Fruit fly (Drosophila melanogaster) whole organism, wandering third instar larva: ENCODE results near the gene CG6839.

ENCODE experiments used
- Hr83 ChIP-seq: fragments of 200-300 bp; sonication (Bioruptor generic); optimal IDR thresholded peaks from 2 replicates; lab custom pipeline; 2016; ENCODE audit warnings: missing biosample characterization, mild to moderate bottlenecking, missing genetic modification characterization, moderate library complexity; ENCODE audit not compliant: poor library complexity, severe bottlenecking
- Myc ChIP-seq: fragments of >200 bp; optimal IDR thresholded peaks from 2 replicates; lab custom pipeline; 2017
- N ChIP-seq: fragments of >200 bp; optimal IDR thresholded peaks from 2 replicates; lab custom pipeline; 2018; ENCODE audit warnings: missing biosample characterization, missing external identifiers, missing genetic modification characterization
- dmrt93B ChIP-seq: fragments of 200-800 bp; sonication (Bioruptor generic); optimal IDR thresholded peaks from 2 replicates; lab custom pipeline; 2018; ENCODE audit warnings: missing biosample characterization, mild to moderate bottlenecking, missing genetic modification characterization
- psq ChIP-seq: fragments of 200-800 bp; sonication (Bioruptor generic); optimal IDR thresholded peaks from 3 replicates; lab custom pipeline; 2017; ENCODE audit warnings: missing biosample characterization, mild to moderate bottlenecking, missing genetic modification characterization, moderate library complexity
- sage ChIP-seq: fragments of 200-800 bp; sonication (Bioruptor generic); optimal IDR thresholded peaks from 2 replicates; lab custom pipeline; 2016; ENCODE audit warnings: missing biosample characterization, mild to moderate bottlenecking, missing genetic modification characterization

dm6 chr3L:18917281-18917680 lies at the start of gene CG6839:
- TF ChIP-seq N, result no peak
- no peak for TF ChIP-seq sage (GFP tag; lab: Kevin White, UChicago)
- TF ChIP-seq psq (GFP tag; lab: Kevin White, UChicago), result no peak
- TF ChIP-seq Myc (lab: Kevin White, UChicago), result no peak
- no peak for TF ChIP-seq dmrt93B (GFP tag; lab: Kevin White, UChicago)
- no peak for TF ChIP-seq Hr83 (GFP tag; lab: Kevin White, UChicago)
